Fruit fly (Drosophila melanogaster) whole organism, embryonic: Measurements from ENCODE around the gene mof.

Source experiments
- Ada2b ChIP-seq: fragments of 200-800 bp; sonication (Bioruptor generic); IDR thresholded peaks from 2 replicates; pipeline ENCODE4 v1.3.6; 2022; ENCODE audit warnings: missing biosample characterization, missing genetic modification characterization
- Awh ChIP-seq: fragments of 200-800 bp; sonication (Bioruptor generic); IDR thresholded peaks from 2 replicates; pipeline ENCODE4, ENCODE4 v1.3.6; 2022; ENCODE audit warnings: missing biosample characterization, missing genetic modification characterization
- CG10209 ChIP-seq: fragments of 200-800 bp; sonication (Bioruptor generic); optimal IDR thresholded peaks from 3 replicates; lab custom pipeline; 2017; ENCODE audit warnings: missing biosample characterization, mild to moderate bottlenecking, missing genetic modification characterization, missing genetic modification reagents
- CG11560 ChIP-seq: fragments of 200-800 bp; sonication (Bioruptor generic); IDR thresholded peaks from 3 replicates; pipeline ENCODE4 v1.3.6; 2022; ENCODE audit warnings: missing biosample characterization, missing genetic modification characterization
- CG12155 ChIP-seq: fragments of 200-800 bp; sonication (Bioruptor generic); optimal IDR thresholded peaks from 3 replicates; lab custom pipeline; 2016; ENCODE audit warnings: missing biosample characterization, missing genetic modification characterization
- CG1233 ChIP-seq: fragments of 200-800 bp; sonication (Bioruptor generic); optimal IDR thresholded peaks from 4 replicates; lab custom pipeline; 2018; ENCODE audit warnings: missing biosample characterization, mild to moderate bottlenecking, missing genetic modification characterization
- CG12391 ChIP-seq: fragments of 200-800 bp; sonication (Bioruptor generic); optimal IDR thresholded peaks from 3 replicates; lab custom pipeline; 2018; ENCODE audit warnings: missing biosample characterization, mild to moderate bottlenecking, missing genetic modification characterization, moderate library complexity
- CG12942 ChIP-seq: fragments of 200-800 bp; sonication (Bioruptor generic); optimal IDR thresholded peaks from 3 replicates; lab custom pipeline; 2016; ENCODE audit warnings: missing biosample characterization, missing genetic modification characterization
- CG13624 ChIP-seq: fragments of 200-800 bp; sonication (Bioruptor generic); optimal IDR thresholded peaks from 2 replicates; lab custom pipeline; 2016; ENCODE audit warnings: missing biosample characterization, missing genetic modification characterization
- CG14441 ChIP-seq: fragments of 200-800 bp; sonication (Bioruptor generic); IDR thresholded peaks from 2 replicates; pipeline ENCODE4 v1.3.6; 2022; ENCODE audit warnings: missing biosample characterization, missing genetic modification characterization
- CG14860 ChIP-seq: fragments of 200-800 bp; sonication (Bioruptor generic); IDR thresholded peaks from 3 replicates; pipeline ENCODE4 v1.3.6; 2022; ENCODE audit warnings: missing biosample characterization, missing genetic modification characterization; ENCODE audit not compliant: partially characterized antibody
- CG15073 ChIP-seq: fragments of 200-800 bp; sonication (Bioruptor generic); optimal IDR thresholded peaks from 2 replicates; lab custom pipeline; 2016; ENCODE audit warnings: missing biosample characterization, missing genetic modification characterization
- CG1529 ChIP-seq: fragments of 200-800 bp; sonication (Bioruptor generic); optimal IDR thresholded peaks from 3 replicates; lab custom pipeline; 2018; ENCODE audit warnings: missing biosample characterization, missing genetic modification characterization
- CG15601 ChIP-seq: fragments of 200-800 bp; sonication (Bioruptor generic); optimal IDR thresholded peaks from 3 replicates; lab custom pipeline; 2019; ENCODE audit warnings: missing biosample characterization, mild to moderate bottlenecking, missing genetic modification characterization, moderate library complexity
- CG15696 ChIP-seq: fragments of 200-800 bp; sonication (Bioruptor generic); optimal IDR thresholded peaks from 2 replicates; lab custom pipeline; 2019; ENCODE audit warnings: missing biosample characterization, mild to moderate bottlenecking, missing genetic modification characterization, moderate library complexity
- CG17612 ChIP-seq: fragments of 200-800 bp; sonication (Bioruptor generic); IDR thresholded peaks from 2 replicates; pipeline ENCODE4 v1.3.6; 2022; ENCODE audit warnings: missing biosample characterization, missing genetic modification characterization
- CG18476 ChIP-seq: fragments of 200-800 bp; sonication (Bioruptor generic); optimal IDR thresholded peaks from 2 replicates; lab custom pipeline; 2016; ENCODE audit warnings: missing biosample characterization, mild to moderate bottlenecking, missing genetic modification characterization
- CG18764 ChIP-seq: fragments of 200-800 bp; sonication (Bioruptor generic); optimal IDR thresholded peaks from 3 replicates; lab custom pipeline; 2016; ENCODE audit warnings: missing biosample characterization, missing genetic modification characterization
- CG30403 ChIP-seq: fragments of 200-800 bp; sonication (Bioruptor generic); optimal IDR thresholded peaks from 3 replicates; lab custom pipeline; 2016; ENCODE audit warnings: missing biosample characterization, missing genetic modification characterization
- CG34376 ChIP-seq: fragments of 200-800 bp; sonication (Bioruptor generic); optimal IDR thresholded peaks from 2 replicates; lab custom pipeline; 2018; ENCODE audit warnings: missing biosample characterization, mild to moderate bottlenecking, missing genetic modification characterization
- CG34422 ChIP-seq: fragments of 200-800 bp; sonication (Bioruptor generic); IDR thresholded peaks from 3 replicates; pipeline ENCODE4 v1.3.6; 2022; ENCODE audit warnings: missing biosample characterization, missing genetic modification characterization
- CG7963 ChIP-seq: fragments of 200-800 bp; sonication (Bioruptor generic); IDR thresholded peaks from 3 replicates; pipeline ENCODE4 v1.3.6; 2022; ENCODE audit warnings: missing biosample characterization, missing genetic modification characterization; ENCODE audit not compliant: partially characterized antibody
- CG9932 ChIP-seq: fragments of 200-800 bp; sonication (Bioruptor generic); IDR thresholded peaks from 2 replicates; pipeline ENCODE4 v1.3.6; 2022; ENCODE audit warnings: missing biosample characterization, missing genetic modification characterization
- Camta ChIP-seq: fragments of 200-800 bp; sonication (Bioruptor generic); optimal IDR thresholded peaks from 2 replicates; lab custom pipeline; 2016; ENCODE audit warnings: missing biosample characterization, missing genetic modification characterization
- Dip3 ChIP-seq: fragments of 200-800 bp; sonication (Bioruptor generic); optimal IDR thresholded peaks from 3 replicates; lab custom pipeline; 2016; ENCODE audit warnings: missing biosample characterization, missing genetic modification characterization
- GATAe ChIP-seq: fragments of 200-800 bp; sonication (Bioruptor generic); conservative IDR thresholded peaks from 2 replicates; pipeline ENCODE4 v1.3.6; 2022; ENCODE audit warnings: missing biosample characterization, missing genetic modification characterization
- HLHmδ ChIP-seq: fragments of 200-800 bp; sonication (Bioruptor generic); optimal IDR thresholded peaks from 2 replicates; lab custom pipeline; 2018; ENCODE audit warnings: missing biosample characterization, mild to moderate bottlenecking, missing genetic modification characterization, moderate library complexity
- Hr3 ChIP-seq: fragments of 200-800 bp; sonication (Bioruptor generic); optimal IDR thresholded peaks from 3 replicates; lab custom pipeline; 2016; ENCODE audit warnings: missing biosample characterization, missing genetic modification characterization
- Myb ChIP-seq: fragments of 200-800 bp; sonication (Bioruptor generic); optimal IDR thresholded peaks from 2 replicates; lab custom pipeline; 2016; ENCODE audit warnings: missing biosample characterization, missing genetic modification characterization
- NFAT ChIP-seq: fragments of 200-800 bp; sonication (Bioruptor generic); IDR thresholded peaks from 2 replicates; pipeline ENCODE4 v1.3.6; 2022; ENCODE audit warnings: missing biosample characterization, missing genetic modification characterization
- Spps ChIP-seq: fragments of 200-800 bp; sonication (Bioruptor generic); optimal IDR thresholded peaks from 2 replicates; lab custom pipeline; 2018; ENCODE audit warnings: missing biosample characterization, mild to moderate bottlenecking, missing genetic modification characterization
- Trl ChIP-seq, 3 experiments: fragments of >200 bp in 2 of 3; fragments of 200-800 bp in 1 of 3; sonication (Bioruptor generic) in 1 of 3; optimal IDR thresholded peaks; 2 replicates in 1 of 3; 3 replicates in 2 of 3; lab custom pipeline; 2016 to 2017; ENCODE audit warnings: missing biosample characterization in 1 of 3, missing genetic modification characterization in 1 of 3
- Xrp1 ChIP-seq: fragments of 200-800 bp; sonication (Bioruptor generic); IDR thresholded peaks from 2 replicates; pipeline ENCODE4 v1.3.6; 2022; ENCODE audit warnings: missing biosample characterization, missing genetic modification characterization
- danr ChIP-seq: fragments of 200-800 bp; sonication (Bioruptor generic); IDR thresholded peaks from 2 replicates; pipeline ENCODE4 v1.3.6; 2022; ENCODE audit warnings: missing biosample characterization, missing genetic modification characterization
- dysf ChIP-seq: fragments of 200-800 bp; sonication (Bioruptor generic); IDR thresholded peaks from 3 replicates; pipeline ENCODE4 v1.3.6; 2022; ENCODE audit warnings: missing biosample characterization, missing genetic modification characterization
- emc ChIP-seq: fragments of 200-800 bp; sonication (Bioruptor generic); optimal IDR thresholded peaks from 2 replicates; lab custom pipeline; 2016; ENCODE audit warnings: missing biosample characterization, missing genetic modification characterization
- gce ChIP-seq: fragments of 200-800 bp; sonication (Bioruptor generic); IDR thresholded peaks from 3 replicates; pipeline ENCODE4 v1.3.6; 2022; ENCODE audit warnings: missing biosample characterization, missing genetic modification characterization
- gfzf ChIP-seq: fragments of 200-800 bp; sonication (Bioruptor generic); optimal IDR thresholded peaks from 2 replicates; lab custom pipeline; 2016; ENCODE audit warnings: missing biosample characterization, mild to moderate bottlenecking, missing genetic modification characterization, moderate library complexity
- ham ChIP-seq: fragments of 200-800 bp; sonication (Bioruptor generic); IDR thresholded peaks from 2 replicates; pipeline ENCODE4 v1.3.6; 2022; ENCODE audit warnings: missing biosample characterization, missing genetic modification characterization
- ind ChIP-seq: fragments of 200-800 bp; sonication (Bioruptor generic); optimal IDR thresholded peaks from 3 replicates; lab custom pipeline; 2016; ENCODE audit warnings: missing biosample characterization, missing genetic modification characterization
- luna ChIP-seq: fragments of 200-800 bp; sonication (Bioruptor generic); optimal IDR thresholded peaks from 2 replicates; lab custom pipeline; 2016; ENCODE audit warnings: missing biosample characterization, missing genetic modification characterization
- mld ChIP-seq: fragments of 200-800 bp; sonication (Bioruptor generic); IDR thresholded peaks from 3 replicates; pipeline ENCODE4 v1.3.6; 2022; ENCODE audit warnings: missing biosample characterization, missing genetic modification characterization; ENCODE audit not compliant: partially characterized antibody
- pum ChIP-seq: fragments of 200-800 bp; sonication (Bioruptor generic); optimal IDR thresholded peaks from 2 replicates; lab custom pipeline; 2016; ENCODE audit warnings: missing biosample characterization, missing genetic modification characterization
- run ChIP-seq: fragments of 200-800 bp; sonication (Bioruptor generic); optimal IDR thresholded peaks from 3 replicates; lab custom pipeline; 2018; ENCODE audit warnings: missing biosample characterization, mild to moderate bottlenecking, missing genetic modification characterization
- seq ChIP-seq: fragments of 200-800 bp; sonication (Bioruptor generic); IDR thresholded peaks from 2 replicates; pipeline ENCODE4 v1.3.6; 2022; ENCODE audit warnings: missing biosample characterization, missing genetic modification characterization
- sim ChIP-seq: fragments of 200-800 bp; sonication (Bioruptor generic); IDR thresholded peaks from 2 replicates; pipeline ENCODE4 v1.3.6; 2022; ENCODE audit warnings: missing biosample characterization, missing genetic modification characterization
- stwl ChIP-seq: fragments of 200-800 bp; sonication (Bioruptor generic); optimal IDR thresholded peaks from 3 replicates; lab custom pipeline; 2018; ENCODE audit warnings: missing biosample characterization, mild to moderate bottlenecking, missing genetic modification characterization, moderate library complexity
- unc-4 ChIP-seq: fragments of 200-800 bp; sonication (Bioruptor generic); IDR thresholded peaks from 2 replicates; pipeline ENCODE4 v1.3.6; 2022; ENCODE audit warnings: missing biosample characterization, missing genetic modification characterization; ENCODE audit not compliant: partially characterized antibody
- unpg ChIP-seq: fragments of 200-800 bp; sonication (Bioruptor generic); optimal IDR thresholded peaks from 3 replicates; lab custom pipeline; 2018; ENCODE audit warnings: missing biosample characterization, mild to moderate bottlenecking, missing genetic modification characterization, moderate library complexity

Gene mof

DNA sequence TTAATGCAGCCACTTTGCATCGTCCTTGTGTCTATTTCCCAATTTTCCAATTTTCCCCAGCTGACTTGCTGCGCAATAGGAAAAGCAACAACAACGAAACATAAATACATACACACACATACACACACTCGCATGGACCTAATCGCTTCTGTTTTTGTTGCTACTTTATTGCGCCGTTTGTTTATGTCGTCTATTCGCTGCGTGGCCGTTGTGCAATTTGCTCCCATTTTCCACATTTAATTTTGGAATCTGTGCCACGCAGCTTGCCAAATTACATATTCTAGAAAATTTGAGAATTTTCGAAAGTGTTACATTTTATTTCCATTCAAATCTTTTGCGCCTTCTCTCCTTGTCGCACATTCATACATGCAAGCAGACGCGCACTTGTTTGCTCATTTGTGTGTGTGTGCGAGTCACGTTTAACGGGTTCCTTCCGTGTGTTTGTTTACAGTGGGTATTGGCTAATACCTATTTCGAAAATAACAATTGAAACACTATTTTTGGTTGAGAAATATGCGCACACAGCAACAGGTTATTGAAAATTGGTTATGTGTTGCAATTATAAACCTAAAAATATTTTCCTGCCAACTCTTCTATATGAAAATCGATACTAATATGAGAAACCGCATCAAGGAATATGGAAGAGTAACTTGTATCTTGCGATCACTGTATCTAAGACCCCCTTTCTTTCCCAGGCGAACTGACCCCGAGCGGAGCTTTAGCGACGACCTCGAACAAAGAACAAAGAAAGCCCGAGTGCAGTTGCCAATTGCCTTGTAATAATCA is 3.7 kb upstream of the mof start (continued):
- peak; percentile 31 for TF ChIP-seq CG15696 (tag; lab: Kevin White, UChicago)
- peak; percentile 18 for TF ChIP-seq CG1233 (GFP tag; lab: Kevin White, UChicago)
- no peak for TF ChIP-seq Awh (GFP tag; lab: Robert Waterston, UW)
- peak; percentile 52 for TF ChIP-seq CG30403 (GFP tag; lab: Kevin White, UChicago)
- TF ChIP-seq CG9932 (GFP tag; lab: Robert Waterston, UW), result peak; percentile 57
- no peak for TF ChIP-seq CG14860 (GFP tag; lab: Robert Waterston, UW)
- no peak for TF ChIP-seq GATAe
- TF ChIP-seq Myb, result peak; percentile 0
- peak; percentile 65 for TF ChIP-seq Xrp1 (GFP tag; lab: Robert Waterston, UW)
- TF ChIP-seq CG13624 (GFP tag; lab: Kevin White, UChicago), result peak; percentile 88
- no peak for TF ChIP-seq unc-4 (GFP tag; lab: Robert Waterston, UW)
- TF ChIP-seq Dip3, result peak; percentile 29
- TF ChIP-seq CG12391 (tag; lab: Kevin White, UChicago), result peak; percentile 46
- no peak for TF ChIP-seq sim (GFP tag; lab: Robert Waterston, UW)
- peak; percentile 43 for TF ChIP-seq unpg (GFP tag; lab: Kevin White, UChicago)
- TF ChIP-seq luna (GFP tag; lab: Kevin White, UChicago), result no peak
- no peak for TF ChIP-seq gfzf (GFP tag; lab: Kevin White, UChicago)
- TF ChIP-seq CG12155, result peak; percentile 38
- no peak for TF ChIP-seq run (tag; lab: Kevin White, UChicago)
- no peak for TF ChIP-seq stwl (tag; lab: Kevin White, UChicago)
- TF ChIP-seq CG34376, result peak; percentile 31
- no peak for TF ChIP-seq CG7963 (GFP tag; lab: Robert Waterston, UW)
- TF ChIP-seq CG17612 (GFP tag; lab: Robert Waterston, UW), result no peak
- TF ChIP-seq ind (GFP tag; lab: Kevin White, UChicago), result peak; percentile 34
- no peak for TF ChIP-seq CG18764 (GFP tag; lab: Kevin White, UChicago)
- TF ChIP-seq seq (GFP tag; lab: Robert Waterston, UW), result peak; percentile 47; the same call in 1 of the 2 replicates
- TF ChIP-seq CG14441, result no peak; the same call in 1 of the 2 replicates
- TF ChIP-seq CG34422 (GFP tag; lab: Robert Waterston, UW), result peak; percentile 9; the same call in 1 of the 3 replicates
- peak; percentile 52 for TF ChIP-seq Ada2b
- TF ChIP-seq danr (GFP tag; lab: Robert Waterston, UW), result no peak
- TF ChIP-seq pum, result peak; percentile 19
- peak; percentile 36 for TF ChIP-seq Hr3
- no peak for TF ChIP-seq CG1529 (GFP tag; lab: Kevin White, UChicago)
- TF ChIP-seq gce (GFP tag; lab: Robert Waterston, UW), result 0 out of 3 replicates have a peak, but pooled peaks have one; percentile 44
- peak; percentile 66; the same call in 2 of the 3 replicates for TF ChIP-seq dysf (GFP tag; lab: Robert Waterston, UW)
- no peak for TF ChIP-seq ham (GFP tag; lab: Robert Waterston, UW)
- peak; percentile 30 for TF ChIP-seq CG12942 (GFP tag; lab: Kevin White, UChicago)
- no peak for TF ChIP-seq CG18476 (GFP tag; lab: Kevin White, UChicago)
- no peak for TF ChIP-seq HLHmδ
- no peak for TF ChIP-seq Camta
- TF ChIP-seq NFAT, result no peak
- TF ChIP-seq Spps (tag; lab: Kevin White, UChicago), result peak; percentile 6
- no peak for TF ChIP-seq CG11560 (tag; lab: Robert Waterston, UW)
- TF ChIP-seq CG15601 (tag; lab: Kevin White, UChicago), result peak; percentile 51
- TF ChIP-seq CG15073, result no peak
- TF ChIP-seq Trl (optimal IDR thresholded peaks at IDR 0.05; lab: Kevin White, UChicago), result no peak
- peak; percentile 47 for TF ChIP-seq Trl (GFP tag; optimal IDR thresholded peaks at IDR 0.05; lab: Kevin White, UChicago)
- no peak for TF ChIP-seq mld (GFP tag; lab: Robert Waterston, UW)
- no peak for TF ChIP-seq emc (GFP tag; lab: Kevin White, UChicago)
- peak; percentile 22 for TF ChIP-seq CG10209
